Fruit fly (Drosophila melanogaster) whole organism, embryonic: ENCODE data around the gene CG3104.

ENCODE experiments used
- Adf1 ChIP-seq: fragments of 200-800 bp; sonication (Bioruptor generic); IDR thresholded peaks from 2 replicates; pipeline ENCODE4 v1.3.6; 2022; ENCODE audit warnings: missing biosample characterization, missing genetic modification characterization
- BtbVII ChIP-seq: fragments of 200-800 bp; sonication (Bioruptor generic); optimal IDR thresholded peaks from 3 replicates; lab custom pipeline; 2017; ENCODE audit warnings: missing biosample characterization, mild to moderate bottlenecking, missing genetic modification characterization
- Bteb2 ChIP-seq: fragments of 200-800 bp; sonication (Bioruptor generic); optimal IDR thresholded peaks from 2 replicates; lab custom pipeline; 2016; ENCODE audit warnings: missing biosample characterization, missing genetic modification characterization
- CG10274 ChIP-seq: fragments of 200-800 bp; sonication (Bioruptor generic); optimal IDR thresholded peaks from 3 replicates; lab custom pipeline; 2017; ENCODE audit warnings: missing biosample characterization, mild to moderate bottlenecking, missing genetic modification characterization
- CG10959 ChIP-seq: fragments of 200-800 bp; sonication (Bioruptor generic); IDR thresholded peaks from 2 replicates; pipeline ENCODE4 v1.3.6; 2022; ENCODE audit warnings: missing biosample characterization, missing genetic modification characterization
- CG12104 ChIP-seq: fragments of 200-800 bp; sonication (Bioruptor generic); optimal IDR thresholded peaks from 3 replicates; lab custom pipeline; 2016; ENCODE audit warnings: missing biosample characterization, missing genetic modification characterization
- CG12942 ChIP-seq: fragments of 200-800 bp; sonication (Bioruptor generic); optimal IDR thresholded peaks from 3 replicates; lab custom pipeline; 2016; ENCODE audit warnings: missing biosample characterization, missing genetic modification characterization
- CG13775 ChIP-seq: fragments of 200-800 bp; sonication (Bioruptor generic); optimal IDR thresholded peaks from 3 replicates; lab custom pipeline; 2017; ENCODE audit warnings: missing biosample characterization, mild to moderate bottlenecking, missing genetic modification characterization
- CG14014 ChIP-seq: fragments of 200-800 bp; sonication (Bioruptor generic); IDR thresholded peaks from 2 replicates; pipeline ENCODE4 v1.3.6; 2022; ENCODE audit warnings: missing biosample characterization, missing genetic modification characterization
- CG17829 ChIP-seq: fragments of 200-800 bp; optimal IDR thresholded peaks from 2 replicates; lab custom pipeline; 2019; ENCODE audit warnings: missing biosample characterization, mild to moderate bottlenecking, missing genetic modification characterization, moderate library complexity
- CG18011 ChIP-seq: fragments of 200-800 bp; sonication (Bioruptor generic); optimal IDR thresholded peaks from 2 replicates; lab custom pipeline; 2017; ENCODE audit warnings: missing biosample characterization, missing genetic modification characterization, mild to moderate bottlenecking, moderate library complexity, missing genotype
- CG2120 ChIP-seq: fragments of 200-800 bp; sonication (Bioruptor generic); optimal IDR thresholded peaks from 3 replicates; lab custom pipeline; 2016; ENCODE audit warnings: missing biosample characterization, missing genetic modification characterization
- CG2199 ChIP-seq: fragments of 200-800 bp; sonication (Bioruptor generic); IDR thresholded peaks from 3 replicates; pipeline ENCODE4 v1.3.6; 2022; ENCODE audit warnings: missing biosample characterization, missing genetic modification characterization
- CG2712 ChIP-seq: fragments of 200-800 bp; optimal IDR thresholded peaks from 3 replicates; lab custom pipeline; 2019; ENCODE audit warnings: missing biosample characterization, mild to moderate bottlenecking, missing genetic modification characterization, moderate library complexity
- CG31388 ChIP-seq: fragments of 200-800 bp; sonication (Bioruptor generic); optimal IDR thresholded peaks from 2 replicates; lab custom pipeline; 2016; ENCODE audit warnings: missing biosample characterization, missing genetic modification characterization
- CG3163 ChIP-seq: fragments of 200-800 bp; sonication (Bioruptor generic); optimal IDR thresholded peaks from 3 replicates; lab custom pipeline; 2016; ENCODE audit warnings: missing biosample characterization, missing genetic modification characterization
- CG33557 ChIP-seq: fragments of 200-800 bp; sonication (Bioruptor generic); optimal IDR thresholded peaks from 2 replicates; lab custom pipeline; 2019; ENCODE audit warnings: missing biosample characterization, mild to moderate bottlenecking, missing genetic modification characterization, moderate library complexity
- CG8924 ChIP-seq: fragments of 200-800 bp; optimal IDR thresholded peaks from 3 replicates; lab custom pipeline; 2019; ENCODE audit warnings: missing biosample characterization, mild to moderate bottlenecking, missing genetic modification characterization, moderate library complexity
- Dll ChIP-seq: fragments of 200-800 bp; sonication (Bioruptor generic); IDR thresholded peaks from 4 replicates; pipeline ENCODE4 v1.3.6; 2022; ENCODE audit warnings: missing biosample characterization, missing genetic modification characterization; ENCODE audit not compliant: partially characterized antibody
- ERR ChIP-seq: fragments of 200-800 bp; sonication (Bioruptor generic); optimal IDR thresholded peaks from 2 replicates; lab custom pipeline; 2016; ENCODE audit warnings: missing biosample characterization, missing genetic modification characterization
- Hr78 ChIP-seq, 2 experiments: fragments of 200-800 bp in 1 of 2; fragments of >200 bp in 1 of 2; sonication (Bioruptor generic) in 1 of 2; optimal IDR thresholded peaks; 2 replicates each; lab custom pipeline; 2017 to 2019; ENCODE audit warnings: missing biosample characterization in 2 of 2, missing genetic modification characterization in 2 of 2, mild to moderate bottlenecking in 1 of 2, moderate library complexity in 1 of 2
- Lhr ChIP-seq: fragments of 200-800 bp; sonication (Bioruptor generic); optimal IDR thresholded peaks from 3 replicates; lab custom pipeline; 2017; ENCODE audit warnings: mild to moderate bottlenecking, missing biosample characterization, missing genetic modification reagents, missing genetic modification characterization
- MESR4 ChIP-seq: fragments of 200-800 bp; sonication (Bioruptor generic); optimal IDR thresholded peaks from 2 replicates; lab custom pipeline; 2018; ENCODE audit warnings: missing biosample characterization, mild to moderate bottlenecking, missing genetic modification characterization, moderate library complexity
- NK7.1 ChIP-seq: fragments of 200-800 bp; sonication (Bioruptor generic); optimal IDR thresholded peaks from 3 replicates; lab custom pipeline; 2016; ENCODE audit warnings: missing biosample characterization, missing genetic modification characterization
- NfI ChIP-seq: fragments of 200-800 bp; sonication (Bioruptor generic); optimal IDR thresholded peaks from 3 replicates; lab custom pipeline; 2018; ENCODE audit warnings: missing biosample characterization, mild to moderate bottlenecking, missing genetic modification characterization, moderate library complexity
- Sox100B ChIP-seq: fragments of 200-800 bp; sonication (Bioruptor generic); optimal IDR thresholded peaks from 3 replicates; lab custom pipeline; 2018; ENCODE audit warnings: missing biosample characterization, mild to moderate bottlenecking, missing genetic modification characterization
- Xrp1 ChIP-seq: fragments of 200-800 bp; sonication (Bioruptor generic); IDR thresholded peaks from 2 replicates; pipeline ENCODE4 v1.3.6; 2022; ENCODE audit warnings: missing biosample characterization, missing genetic modification characterization
- br ChIP-seq: fragments of >200 bp; optimal IDR thresholded peaks from 2 replicates; lab custom pipeline; 2017
- chn ChIP-seq: fragments of 200-800 bp; sonication (Bioruptor generic); optimal IDR thresholded peaks from 2 replicates; lab custom pipeline; 2016; ENCODE audit warnings: missing biosample characterization, missing genetic modification characterization
- crc ChIP-seq: fragments of 200-800 bp; sonication (Bioruptor generic); optimal IDR thresholded peaks from 2 replicates; lab custom pipeline; 2016; ENCODE audit warnings: missing biosample characterization, missing genetic modification characterization
- fd64A ChIP-seq: fragments of 200-800 bp; sonication (Bioruptor generic); optimal IDR thresholded peaks from 3 replicates; lab custom pipeline; 2018; ENCODE audit warnings: missing biosample characterization, mild to moderate bottlenecking, missing genetic modification characterization
- fd96Cb ChIP-seq: fragments of 200-800 bp; sonication (Bioruptor generic); optimal IDR thresholded peaks from 2 replicates; lab custom pipeline; 2018; ENCODE audit warnings: missing biosample characterization, mild to moderate bottlenecking, missing genetic modification characterization, moderate library complexity
- fu2 ChIP-seq: fragments of 200-800 bp; sonication (Bioruptor generic); optimal IDR thresholded peaks from 2 replicates; lab custom pipeline; 2016; ENCODE audit warnings: missing biosample characterization, missing genetic modification characterization
- gcm ChIP-seq: fragments of 200-800 bp; sonication (Bioruptor generic); optimal IDR thresholded peaks from 2 replicates; lab custom pipeline; 2019; ENCODE audit warnings: missing biosample characterization, mild to moderate bottlenecking, missing genetic modification characterization, moderate library complexity
- grau ChIP-seq: fragments of 200-800 bp; optimal IDR thresholded peaks from 3 replicates; lab custom pipeline; 2019; ENCODE audit warnings: missing biosample characterization, mild to moderate bottlenecking, missing genetic modification characterization, moderate library complexity
- gsb ChIP-seq: fragments of 200-800 bp; sonication (Bioruptor generic); IDR thresholded peaks from 2 replicates; pipeline ENCODE4 v1.3.6; 2022; ENCODE audit warnings: missing biosample characterization, missing genetic modification characterization
- h ChIP-seq: fragments of >200 bp; optimal IDR thresholded peaks from 2 replicates; lab custom pipeline; 2017
- her ChIP-seq: fragments of 200-800 bp; sonication (Bioruptor generic); optimal IDR thresholded peaks from 2 replicates; lab custom pipeline; 2016; ENCODE audit warnings: missing biosample characterization, missing genetic modification characterization
- lola ChIP-seq, 3 experiments: fragments of >200 bp in 2 of 3; fragments of 200-800 bp in 1 of 3; sonication (Bioruptor generic) in 1 of 3; optimal IDR thresholded peaks; 2 replicates each; lab custom pipeline; 2017 to 2019; ENCODE audit warnings: missing biosample characterization in 3 of 3, missing genetic modification characterization in 3 of 3, mild to moderate bottlenecking in 1 of 3, moderate library complexity in 1 of 3
- nmo ChIP-seq: fragments of 200-800 bp; sonication (Bioruptor generic); optimal IDR thresholded peaks from 2 replicates; lab custom pipeline; 2018; ENCODE audit warnings: missing biosample characterization, mild to moderate bottlenecking, missing genetic modification characterization, moderate library complexity
- oc ChIP-seq: fragments of 200-800 bp; sonication (Bioruptor generic); optimal IDR thresholded peaks from 2 replicates; lab custom pipeline; 2018; ENCODE audit warnings: missing biosample characterization, mild to moderate bottlenecking, missing genetic modification characterization, moderate library complexity
- pan ChIP-seq, 4 experiments: fragments of >200 bp in 3 of 4; fragments of 200-800 bp in 1 of 4; sonication (Bioruptor generic) in 1 of 4; optimal IDR thresholded peaks in 3 of 4; IDR thresholded peaks in 1 of 4; 2 replicates each; pipeline versions ENCODE4 v1.3.6 to Lab custom; 2017 to 2022; ENCODE audit warnings: missing biosample characterization in 2 of 4, missing genetic modification characterization in 2 of 4, mixed read lengths in 1 of 4
- pfk ChIP-seq: fragments of 200-800 bp; sonication (Bioruptor generic); optimal IDR thresholded peaks from 2 replicates; lab custom pipeline; 2018; ENCODE audit warnings: missing biosample characterization, mild to moderate bottlenecking, missing genetic modification characterization, moderate library complexity
- pita ChIP-seq: fragments of 200-800 bp; sonication (Bioruptor generic); optimal IDR thresholded peaks from 2 replicates; lab custom pipeline; 2017; ENCODE audit warnings: missing biosample characterization, mild to moderate bottlenecking, missing genetic modification characterization
- pnt ChIP-seq: fragments of 200-800 bp; sonication (Bioruptor generic); optimal IDR thresholded peaks from 3 replicates; lab custom pipeline; 2016; ENCODE audit warnings: missing biosample characterization, missing genetic modification characterization
- sc ChIP-seq, 3 experiments: fragments of >200 bp in 2 of 3; fragments of 200-800 bp in 1 of 3; sonication (Bioruptor generic) in 1 of 3; optimal IDR thresholded peaks; 2 replicates in 2 of 3; 3 replicates in 1 of 3; lab custom pipeline; 2017; ENCODE audit warnings: mild to moderate bottlenecking in 1 of 3, missing biosample characterization in 1 of 3, missing genetic modification characterization in 1 of 3, missing genetic modification reagents in 1 of 3
- stc ChIP-seq: fragments of 200-800 bp; sonication (Bioruptor generic); IDR thresholded peaks from 2 replicates; pipeline ENCODE4 v1.3.6; 2022; ENCODE audit warnings: missing biosample characterization, missing genetic modification characterization
- vnd ChIP-seq: fragments of 200-800 bp; sonication (Bioruptor generic); IDR thresholded peaks from 3 replicates; pipeline ENCODE4 v1.3.6; 2022; ENCODE audit warnings: missing biosample characterization, missing genetic modification characterization; ENCODE audit not compliant: partially characterized antibody

CG3104 gene

dm6 chr2L:2861885-2862620 is 6.5 kb upstream of the CG3104 start (continued):
- no peak for TF ChIP-seq sc (optimal IDR thresholded peaks at IDR 0.05; lab: Kevin White, UChicago)
- no peak for TF ChIP-seq sc (GFP tag; optimal IDR thresholded peaks at IDR 0.05; lab: Kevin White, UChicago)
- TF ChIP-seq CG31388 (GFP tag; lab: Kevin White, UChicago) = no peak
- TF ChIP-seq h (lab: Kevin White, UChicago) = no peak
- no peak for TF ChIP-seq pfk (GFP tag; lab: Kevin White, UChicago)
- no peak for TF ChIP-seq br
- no peak for TF ChIP-seq pita (GFP tag; lab: Kevin White, UChicago)
- peak; percentile 25 for TF ChIP-seq gcm (GFP tag; lab: Kevin White, UChicago)
- no peak for TF ChIP-seq CG2120
- TF ChIP-seq fd96Cb (tag; lab: Kevin White, UChicago) = no peak
- TF ChIP-seq CG17829 (tag; lab: Kevin White, UChicago) = peak; percentile 23
- no peak for TF ChIP-seq crc (GFP tag; lab: Kevin White, UChicago)
- TF ChIP-seq CG10959 = no peak
- no peak for TF ChIP-seq CG33557 (GFP tag; lab: Kevin White, UChicago)
- TF ChIP-seq NK7.1 (GFP tag; lab: Kevin White, UChicago) = no peak
- 0 out of 3 replicates have a peak, but pooled peaks have one; percentile 14 for TF ChIP-seq CG2199 (GFP tag; lab: Robert Waterston, UW)
- TF ChIP-seq oc (tag; lab: Kevin White, UChicago) = no peak
- TF ChIP-seq chn (GFP tag; lab: Kevin White, UChicago) = no peak
- peak; percentile 48; the same call in 1 of the 4 replicates for TF ChIP-seq Dll (GFP tag; lab: Robert Waterston, UW)
- TF ChIP-seq pnt = no peak
- no peak for TF ChIP-seq Lhr (GFP tag; lab: Kevin White, UChicago)
- TF ChIP-seq fd64A (GFP tag; lab: Kevin White, UChicago) = peak; percentile 49
- peak; percentile 14 for TF ChIP-seq CG8924
- TF ChIP-seq fu2 (GFP tag; lab: Kevin White, UChicago) = no peak
- peak; percentile 20 for TF ChIP-seq BtbVII (GFP tag; lab: Kevin White, UChicago)
- no peak for TF ChIP-seq grau (tag; lab: Kevin White, UChicago)
- TF ChIP-seq stc (GFP tag; lab: Robert Waterston, UW) = peak; percentile 37; the same call in 1 of the 2 replicates
- no peak for TF ChIP-seq CG13775 (GFP tag; lab: Kevin White, UChicago)
- TF ChIP-seq CG2712 = peak; percentile 28
- TF ChIP-seq ERR = no peak
- peak; percentile 1 for TF ChIP-seq NfI
- TF ChIP-seq MESR4 (GFP tag; lab: Kevin White, UChicago) = no peak
- TF ChIP-seq lola (GFP tag; optimal IDR thresholded peaks at IDR 0.05; lab: Kevin White, UChicago) = peak in 1 of 3 experiments; percentile 1
- no peak for TF ChIP-seq pan (optimal IDR thresholded peaks at IDR 0.05; lab: Kevin White, UChicago)
- peak in 1 of 2 experiments; percentile 34 for TF ChIP-seq pan (GFP tag; optimal IDR thresholded peaks at IDR 0.05 in 1 of 2, IDR thresholded peaks at IDR 0.05 in 1 of 2)
- no peak for TF ChIP-seq vnd (GFP tag; lab: Robert Waterston, UW)
- TF ChIP-seq CG12104 (GFP tag; lab: Kevin White, UChicago) = no peak
- no peak for TF ChIP-seq her (GFP tag; lab: Kevin White, UChicago)
- TF ChIP-seq Bteb2 (GFP tag; lab: Kevin White, UChicago) = no peak
- TF ChIP-seq CG18011 = no peak
- 0 out of 2 replicates have a peak, but pooled peaks have one; percentile 6 for TF ChIP-seq CG14014 (GFP tag; lab: Robert Waterston, UW)
- TF ChIP-seq nmo (GFP tag; lab: Kevin White, UChicago) = peak; percentile 6
- no peak; the same call in 1 of the 2 replicates for TF ChIP-seq Xrp1 (GFP tag; lab: Robert Waterston, UW)
- TF ChIP-seq Hr78 (GFP tag; optimal IDR thresholded peaks at IDR 0.05; lab: Kevin White, UChicago) = no peak
- 0 out of 2 replicates have a peak, but pooled peaks have one; percentile 31 for TF ChIP-seq gsb (GFP tag; lab: Robert Waterston, UW)
- TF ChIP-seq Sox100B = no peak
- TF ChIP-seq Adf1 (GFP tag; lab: Robert Waterston, UW) = no peak
- no peak for TF ChIP-seq CG10274
- TF ChIP-seq CG12942 (GFP tag; lab: Kevin White, UChicago) = no peak
- TF ChIP-seq CG3163 (GFP tag; lab: Kevin White, UChicago) = peak; percentile 20
